Fruit fly (Drosophila melanogaster) whole organism, adult: ENCODE data around the gene PAN3.
A peak's percentile ranks its signal among the peaks of the same experiment; 100 is the strongest.

Source experiments
- CG11617 ChIP-seq: fragments of 200-800 bp; sonication (Bioruptor generic); optimal IDR thresholded peaks from 2 replicates; lab custom pipeline; 2017; ENCODE audit warnings: mild to moderate bottlenecking, missing biosample characterization, missing genetic modification reagents, missing genetic modification characterization
- CG1620 ChIP-seq: fragments of 200-800 bp; sonication (Bioruptor generic); optimal IDR thresholded peaks from 2 replicates; lab custom pipeline; 2016; ENCODE audit warnings: missing biosample characterization, missing genetic modification characterization
- CG33017 ChIP-seq: fragments of 200-800 bp; sonication (Bioruptor generic); optimal IDR thresholded peaks from 2 replicates; lab custom pipeline; 2018; ENCODE audit warnings: missing biosample characterization, mild to moderate bottlenecking, missing genetic modification characterization, moderate library complexity
- CG5204 ChIP-seq: fragments of 200-800 bp; sonication (Bioruptor generic); optimal IDR thresholded peaks from 2 replicates; lab custom pipeline; 2016; ENCODE audit warnings: missing biosample characterization, missing genetic modification characterization
- CG7045 ChIP-seq: fragments of 200-800 bp; sonication (Bioruptor generic); optimal IDR thresholded peaks from 2 replicates; lab custom pipeline; 2017; ENCODE audit warnings: missing biosample characterization, mild to moderate bottlenecking, missing genetic modification characterization
- CG7101 ChIP-seq: fragments of 200-800 bp; sonication (Bioruptor generic); optimal IDR thresholded peaks from 2 replicates; lab custom pipeline; 2018; ENCODE audit warnings: missing biosample characterization, mild to moderate bottlenecking, missing genetic modification characterization, moderate library complexity
- Clk ChIP-seq: fragments of 200-800 bp; sonication (Bioruptor generic); optimal IDR thresholded peaks from 2 replicates; lab custom pipeline; 2017; ENCODE audit warnings: missing biosample characterization, missing genetic modification characterization
- Crg-1 ChIP-seq: fragments of 200-800 bp; sonication (Bioruptor generic); optimal IDR thresholded peaks from 2 replicates; lab custom pipeline; 2016; ENCODE audit warnings: missing biosample characterization, missing genetic modification characterization
- bab1 ChIP-seq: fragments of 200-800 bp; sonication (Bioruptor generic); optimal IDR thresholded peaks from 3 replicates; lab custom pipeline; 2019; ENCODE audit warnings: missing biosample characterization, mild to moderate bottlenecking, missing genetic modification characterization, moderate library complexity
- cnc ChIP-seq, 2 experiments: fragments of >200 bp; optimal IDR thresholded peaks; 2 replicates each; lab custom pipeline; 2017
- kay ChIP-seq: fragments of 200-800 bp; sonication (Bioruptor generic); peaks from one replicate; lab custom pipeline; 2016; ENCODE audit warnings: missing biosample characterization, missing genetic modification characterization, borderline replicate concordance
- ovo ChIP-seq: fragments of 200-800 bp; sonication (Bioruptor generic); optimal IDR thresholded peaks from 2 replicates; lab custom pipeline; 2016; ENCODE audit warnings: missing biosample characterization, missing genetic modification characterization
- pad ChIP-seq: fragments of 200-800 bp; sonication (Bioruptor generic); optimal IDR thresholded peaks from 3 replicates; lab custom pipeline; 2017; ENCODE audit warnings: missing biosample characterization, missing genetic modification characterization, mild to moderate bottlenecking, moderate library complexity, missing genetic modification reagents

DNA sequence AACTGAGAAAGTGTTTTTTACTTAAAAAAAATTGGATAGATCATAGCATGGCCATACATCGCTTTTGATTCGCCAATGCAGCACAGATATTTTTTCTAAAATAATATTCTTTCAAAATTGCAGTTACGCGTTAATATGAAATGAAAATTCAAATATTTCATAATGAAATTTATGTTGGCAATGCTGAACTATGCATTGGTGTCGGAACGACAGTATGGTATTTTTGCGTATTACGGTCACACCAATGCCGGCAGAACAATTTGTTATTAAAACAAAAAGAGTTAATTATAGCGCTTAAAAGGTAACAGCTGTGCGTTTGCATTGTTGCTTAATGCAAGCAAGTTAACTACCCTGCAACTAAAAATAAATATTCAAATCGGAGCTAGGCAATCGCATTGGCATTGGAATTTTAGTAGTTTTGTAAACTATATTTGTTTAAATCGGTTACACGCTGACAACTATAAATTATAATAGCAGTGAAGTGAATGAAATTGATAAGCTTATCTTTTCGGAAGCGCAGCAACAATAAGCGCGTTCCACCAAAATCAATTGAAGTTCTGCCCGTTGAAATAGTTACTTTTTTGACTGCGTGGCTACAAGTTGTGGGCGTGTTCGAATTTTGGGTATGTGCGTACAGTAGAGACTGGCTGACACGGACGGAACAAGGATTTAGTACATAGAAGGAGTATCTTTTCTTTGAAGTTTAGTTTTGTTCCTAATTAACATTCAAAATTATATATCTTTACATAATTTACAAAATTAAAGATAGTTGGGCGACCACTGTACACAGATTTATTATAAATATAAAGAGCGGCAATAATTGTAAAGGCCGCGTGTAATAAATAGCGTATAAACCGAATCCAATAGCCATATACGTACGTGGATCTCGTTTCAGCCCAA lies 28.5 kb upstream of the PAN3 start, which contains the start of gene Prx4:
- TF ChIP-seq kay (GFP tag; lab: Kevin White, UChicago), result peak; percentile 68
- peak; percentile 77 for TF ChIP-seq bab1 (GFP tag; lab: Kevin White, UChicago)
- TF ChIP-seq Clk (GFP tag; lab: Kevin White, UChicago), result no peak
- peak; percentile 82 for TF ChIP-seq CG33017 (tag; lab: Kevin White, UChicago)
- peak; percentile 74 for TF ChIP-seq CG7101 (tag; lab: Kevin White, UChicago)
- TF ChIP-seq cnc (optimal IDR thresholded peaks at IDR 0.05; lab: Kevin White, UChicago), result no peak
- TF ChIP-seq pad (GFP tag; lab: Kevin White, UChicago), result no peak
- TF ChIP-seq Crg-1 (GFP tag; lab: Kevin White, UChicago), result peak; percentile 30
- TF ChIP-seq ovo (GFP tag; lab: Kevin White, UChicago), result no peak
- no peak for TF ChIP-seq CG1620 (GFP tag; lab: Kevin White, UChicago)
- TF ChIP-seq CG7045 (GFP tag; lab: Kevin White, UChicago), result no peak
- no peak for TF ChIP-seq CG5204
- TF ChIP-seq CG11617, result peak; percentile 34
